Worm (Caenorhabditis elegans) whole organism, L1 larva: ENCODE data around the gene F42F12.11.

ENCODE experiments used
- C16A3.4 ChIP-seq: fragments of 150-350 bp; optimal IDR thresholded peaks from 2 replicates; lab custom pipeline; 2014; ENCODE audit warnings: missing biosample characterization, missing genetic modification characterization
- Y116A8C.19 ChIP-seq: sonication (generic microtip); optimal IDR thresholded peaks from 2 replicates; lab custom pipeline; 2016; ENCODE audit warnings: missing compliant biosample characterization, missing genetic modification characterization, borderline replicate concordance
- aha-1 ChIP-seq: fragments of 150-350 bp; optimal IDR thresholded peaks from 2 replicates; lab custom pipeline; 2014; ENCODE audit warnings: missing biosample characterization, missing genetic modification characterization
- ama-1 ChIP-seq: fragments of 150-350 bp; optimal IDR thresholded peaks from 2 replicates; lab custom pipeline; 2014
- ceh-63 ChIP-seq: fragments of 200-800 bp; sonication (Bioruptor generic); optimal IDR thresholded peaks from 2 replicates; lab custom pipeline; 2018; ENCODE audit warnings: mild to moderate bottlenecking, missing genetic modification characterization, missing compliant biosample characterization
- ceh-82 ChIP-seq, 3 experiments: fragments of 150-350 bp in 1 of 3; sonication (generic microtip) in 2 of 3; optimal IDR thresholded peaks; 2 replicates each; lab custom pipeline; 2014 to 2017; ENCODE audit warnings: missing biosample characterization in 3 of 3, missing genetic modification characterization in 3 of 3
- ceh-88 ChIP-seq: fragments of 200-800 bp; sonication (Bioruptor generic); IDR thresholded peaks from 2 replicates; pipeline ENCODE4 v1.3.6; 2022; ENCODE audit warnings: missing genetic modification characterization, missing compliant biosample characterization
- ceh-90 ChIP-seq: sonication (generic microtip); optimal IDR thresholded peaks from 2 replicates; lab custom pipeline; 2016; ENCODE audit warnings: missing genetic modification characterization, missing compliant biosample characterization
- dpl-1 ChIP-seq, 3 experiments: fragments of 150-350 bp in 2 of 3; sonication (generic microtip) in 1 of 3; optimal IDR thresholded peaks; 2 replicates each; lab custom pipeline; 2014 to 2017; ENCODE audit warnings: missing biosample characterization in 3 of 3, missing genetic modification characterization in 3 of 3, missing genetic modification reagents in 3 of 3
- dsc-1 ChIP-seq: sonication (generic microtip); optimal IDR thresholded peaks from 2 replicates; lab custom pipeline; 2016; ENCODE audit warnings: mild to moderate bottlenecking, missing genetic modification characterization, missing compliant biosample characterization
- efl-3 ChIP-seq: fragments of 200-800 bp; sonication (Bioruptor generic); optimal IDR thresholded peaks from 2 replicates; lab custom pipeline; 2018; ENCODE audit warnings: mild to moderate bottlenecking, missing genetic modification characterization, missing compliant biosample characterization
- egl-13 ChIP-seq: sonication (generic microtip); optimal IDR thresholded peaks from 2 replicates; lab custom pipeline; 2016; ENCODE audit warnings: missing genotype, missing genetic modification reagents, missing genetic modification characterization, missing compliant biosample characterization
- egl-27 ChIP-seq, 2 experiments: fragments of 150-350 bp in 1 of 2; sonication (generic microtip); optimal IDR thresholded peaks; 3 replicates each; lab custom pipeline; 2017 to 2018; ENCODE audit warnings: missing biosample characterization in 2 of 2, missing genetic modification characterization in 2 of 2, missing genetic modification reagents in 2 of 2
- elt-2 ChIP-seq: sonication (generic microtip); optimal IDR thresholded peaks from 2 replicates; lab custom pipeline; 2016; ENCODE audit warnings: missing genetic modification characterization, mild to moderate bottlenecking, inconsistent platforms, missing compliant biosample characterization, missing genetic modification reagents
- elt-3 ChIP-seq, 6 experiments: fragments of 150-350 bp in 1 of 6; sonication (generic microtip); optimal IDR thresholded peaks; 2 replicates each; lab custom pipeline; 2017 to 2018; ENCODE audit warnings: missing biosample characterization in 6 of 6, missing genetic modification characterization in 6 of 6, inconsistent platforms in 1 of 6
- fkh-10 ChIP-seq: sonication (generic microtip); optimal IDR thresholded peaks from 2 replicates; lab custom pipeline; 2017; ENCODE audit warnings: missing biosample characterization, missing genetic modification reagents, missing genetic modification characterization
- fkh-4 ChIP-seq: sonication (generic microtip); optimal IDR thresholded peaks from 2 replicates; lab custom pipeline; 2016; ENCODE audit warnings: missing compliant biosample characterization, missing genetic modification characterization, borderline replicate concordance
- fkh-8 ChIP-seq: sonication (generic microtip); optimal IDR thresholded peaks from 2 replicates; lab custom pipeline; 2016; ENCODE audit warnings: mild to moderate bottlenecking, missing genetic modification characterization, missing compliant biosample characterization
- fos-1 ChIP-seq: fragments of 150-350 bp; optimal IDR thresholded peaks from 2 replicates; lab custom pipeline; 2014; ENCODE audit warnings: missing biosample characterization, missing genetic modification characterization
- grh-1 ChIP-seq: fragments of 200-800 bp; sonication (Bioruptor generic); IDR thresholded peaks from 2 replicates; pipeline ENCODE4 v1.3.6; 2022; ENCODE audit warnings: missing genetic modification reagents, missing genetic modification characterization, missing compliant biosample characterization
- hlh-17 ChIP-seq: fragments of 200-800 bp; sonication (Bioruptor generic); optimal IDR thresholded peaks from 2 replicates; lab custom pipeline; 2018; ENCODE audit warnings: missing genetic modification characterization, mild to moderate bottlenecking, missing compliant biosample characterization, moderate library complexity, borderline replicate concordance
- hpl-2 ChIP-seq: fragments of 150-350 bp; optimal IDR thresholded peaks from 2 replicates; lab custom pipeline; 2014; ENCODE audit warnings: missing biosample characterization, missing genetic modification reagents, missing genetic modification characterization
- jun-1 ChIP-seq: fragments of 150-350 bp; optimal IDR thresholded peaks from 2 replicates; lab custom pipeline; 2014; ENCODE audit warnings: missing biosample characterization, missing genetic modification reagents, missing genetic modification characterization
- lin-35 ChIP-seq, 2 experiments: fragments of 150-350 bp; optimal IDR thresholded peaks; 2 replicates each; lab custom pipeline; 2014; ENCODE audit warnings: missing biosample characterization in 2 of 2, missing genetic modification characterization in 2 of 2, missing genetic modification reagents in 2 of 2
- lin-39 ChIP-seq: fragments of 150-350 bp; optimal IDR thresholded peaks from 2 replicates; lab custom pipeline; 2014; ENCODE audit warnings: missing biosample characterization, missing genetic modification reagents, missing genetic modification characterization
- lir-3 ChIP-seq: sonication (generic microtip); optimal IDR thresholded peaks from 2 replicates; lab custom pipeline; 2016; ENCODE audit warnings: mild to moderate bottlenecking, missing genetic modification characterization, moderate library complexity, missing compliant biosample characterization; ENCODE audit not compliant: poor library complexity
- lsy-2 ChIP-seq, 2 experiments: fragments of 150-350 bp; optimal IDR thresholded peaks; 2 replicates each; lab custom pipeline; 2014; ENCODE audit warnings: missing biosample characterization in 2 of 2, missing genetic modification characterization in 2 of 2
- mef-2 ChIP-seq: fragments of 150-350 bp; optimal IDR thresholded peaks from 2 replicates; lab custom pipeline; 2014; ENCODE audit warnings: missing biosample characterization, missing genetic modification characterization
- nhr-20 ChIP-seq: sonication (generic microtip); optimal IDR thresholded peaks from 2 replicates; lab custom pipeline; 2016; ENCODE audit warnings: mild to moderate bottlenecking, missing genetic modification characterization, missing compliant biosample characterization
- nhr-237 ChIP-seq: fragments of 150-350 bp; optimal IDR thresholded peaks from 2 replicates; lab custom pipeline; 2014; ENCODE audit warnings: missing biosample characterization, missing genetic modification characterization
- nhr-71 ChIP-seq: sonication (generic microtip); optimal IDR thresholded peaks from 2 replicates; lab custom pipeline; 2016; ENCODE audit warnings: mild to moderate bottlenecking, missing genetic modification characterization, moderate library complexity, missing compliant biosample characterization
- nhr-85 ChIP-seq: sonication (generic microtip); peaks from one replicate; lab custom pipeline; 2016; ENCODE audit warnings: missing genetic modification characterization, inconsistent platforms, missing compliant biosample characterization
- rnt-1 ChIP-seq: sonication (generic microtip); optimal IDR thresholded peaks from 2 replicates; lab custom pipeline; 2016; ENCODE audit warnings: mild to moderate bottlenecking, missing genetic modification characterization, moderate library complexity, missing compliant biosample characterization
- snpc-4 ChIP-seq: fragments of 150-350 bp; optimal IDR thresholded peaks from 2 replicates; lab custom pipeline; 2014; ENCODE audit warnings: missing biosample characterization, missing genetic modification characterization
- snu-23 ChIP-seq: sonication (generic microtip); optimal IDR thresholded peaks from 2 replicates; lab custom pipeline; 2016; ENCODE audit warnings: missing genetic modification characterization, missing compliant biosample characterization
- sox-4 ChIP-seq: sonication (generic microtip); optimal IDR thresholded peaks from 2 replicates; lab custom pipeline; 2016; ENCODE audit warnings: missing genetic modification characterization, missing compliant biosample characterization
- sptf-1 ChIP-seq: fragments of 150-350 bp; optimal IDR thresholded peaks from 2 replicates; lab custom pipeline; 2014; ENCODE audit warnings: missing biosample characterization, missing genetic modification characterization
- sup-37 ChIP-seq: fragments of 200-800 bp; sonication (Bioruptor generic); optimal IDR thresholded peaks from 2 replicates; lab custom pipeline; 2018; ENCODE audit warnings: mild to moderate bottlenecking, missing genetic modification characterization, missing compliant biosample characterization
- unc-130 ChIP-seq: fragments of 150-350 bp; optimal IDR thresholded peaks from 2 replicates; lab custom pipeline; 2017; ENCODE audit warnings: missing biosample characterization, missing genetic modification characterization, inconsistent platforms
- unc-30 ChIP-seq: sonication (generic microtip); optimal IDR thresholded peaks from 2 replicates; lab custom pipeline; 2017; ENCODE audit warnings: missing biosample characterization, missing genetic modification characterization
- unc-86 ChIP-seq: sonication (generic microtip); optimal IDR thresholded peaks from 2 replicates; lab custom pipeline; 2016; ENCODE audit warnings: missing genetic modification characterization, missing compliant biosample characterization
- unc-98 ChIP-seq: fragments of 200-800 bp; sonication (Bioruptor generic); IDR thresholded peaks from 2 replicates; pipeline ENCODE4 v1.3.6; 2022; ENCODE audit warnings: missing genetic modification characterization, missing compliant biosample characterization
- vab-15 ChIP-seq: sonication (generic microtip); optimal IDR thresholded peaks from 2 replicates; lab custom pipeline; 2017; ENCODE audit warnings: missing genotype, mild to moderate bottlenecking, missing genetic modification characterization, missing compliant biosample characterization
- zip-4 ChIP-seq: fragments of 200-800 bp; sonication (Bioruptor generic); optimal IDR thresholded peaks from 2 replicates; lab custom pipeline; 2018; ENCODE audit warnings: mild to moderate bottlenecking, missing genetic modification characterization, moderate library complexity, missing compliant biosample characterization
- ztf-4 ChIP-seq: fragments of 150-350 bp; optimal IDR thresholded peaks from 2 replicates; lab custom pipeline; 2014; ENCODE audit warnings: missing biosample characterization, missing genetic modification characterization

F42F12.11 gene

DNA sequence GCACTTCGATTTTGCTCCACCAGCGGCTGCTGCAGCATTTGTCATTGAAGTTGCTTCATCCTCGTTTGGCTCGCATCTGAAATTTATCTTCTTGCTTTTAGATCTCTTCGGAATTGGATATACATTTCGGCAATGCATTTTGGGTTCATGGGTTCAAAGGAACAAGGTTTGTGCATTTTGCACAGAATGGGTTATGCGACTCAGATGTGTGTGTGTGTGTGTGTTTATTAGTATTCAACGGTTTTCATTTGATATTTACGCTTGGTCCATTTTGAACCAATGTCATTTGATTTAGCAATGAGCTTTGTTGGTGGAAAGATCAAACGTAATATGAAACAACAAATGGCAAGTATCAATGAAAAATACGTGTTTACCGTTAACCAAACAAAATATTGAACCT is 29.0 kb downstream of the F42F12.11 start:
- TF ChIP-seq hpl-2 (GFP tag; lab: Kevin White, UChicago) (no peak), jun-1 (tag; lab: Kevin White, UChicago) (no peak), unc-30 (tag; lab: Kevin White, UChicago) (no peak), lin-39 (no peak), lsy-2 (tag; optimal IDR thresholded peaks at IDR 0.05; lab: Kevin White, UChicago) (no peak), sup-37 (GFP tag; lab: Kevin White, UChicago) (no peak), ceh-88 (GFP tag; lab: Robert Waterston, UW) (no peak), sptf-1 (tag; lab: Kevin White, UChicago) (no peak), ceh-82 (tag; optimal IDR thresholded peaks at IDR 0.05; lab: Kevin White, UChicago) (no peak), elt-3 (tag; optimal IDR thresholded peaks at IDR 0.05; lab: Kevin White, UChicago) (no peak), fos-1 (tag; lab: Kevin White, UChicago) (no peak), egl-13 (tag; lab: Kevin White, UChicago) (no peak), egl-27 (tag; optimal IDR thresholded peaks at IDR 0.05; lab: Kevin White, UChicago) (no peak), ceh-90 (tag; lab: Kevin White, UChicago) (no peak), aha-1 (no peak)

DNA sequence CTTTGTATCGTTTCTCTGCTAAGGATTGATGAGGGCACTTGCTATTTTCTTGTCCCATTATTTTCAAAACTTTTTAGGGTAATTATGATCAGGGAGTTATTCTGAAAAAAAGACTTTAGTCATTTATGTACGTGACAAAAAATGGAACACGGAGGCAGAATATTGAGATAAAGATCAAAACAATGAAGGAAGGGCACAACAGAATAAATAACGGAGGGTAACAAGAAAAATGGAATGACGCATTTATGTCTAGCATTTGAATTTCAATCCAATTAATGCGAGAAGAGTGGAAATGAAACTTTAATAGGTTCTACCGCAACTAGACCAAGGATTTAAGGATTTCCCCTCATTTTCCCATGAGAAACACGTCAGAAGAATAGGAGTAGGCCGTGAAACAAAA is 31.5 kb downstream of the F42F12.11 start, which contains the start of gene glb-13:
Gene glb-13 (minus strand): TSS at position 101 of the 400 bp plus-strand sequence.
- TF ChIP-seq nhr-85 (tag; lab: Kevin White, UChicago): no peak
- TF ChIP-seq egl-27 (tag; optimal IDR thresholded peaks at IDR 0.05; lab: Kevin White, UChicago): no peak
- no peak for TF ChIP-seq ceh-82 (tag; optimal IDR thresholded peaks at IDR 0.05; lab: Kevin White, UChicago)
- no peak for TF ChIP-seq ama-1 (lab: Kevin White, UChicago)
- TF ChIP-seq unc-98 (GFP tag; lab: Robert Waterston, UW): no peak
- no peak for TF ChIP-seq lin-35 (GFP tag; optimal IDR thresholded peaks at IDR 0.05; lab: Kevin White, UChicago)
- no peak for TF ChIP-seq lsy-2 (tag; optimal IDR thresholded peaks at IDR 0.05; lab: Kevin White, UChicago)
- no peak for TF ChIP-seq fkh-10 (GFP tag; lab: Kevin White, UChicago)
- TF ChIP-seq elt-3 (tag; optimal IDR thresholded peaks at IDR 0.05; lab: Kevin White, UChicago): no peak
- TF ChIP-seq fos-1 (tag; lab: Kevin White, UChicago): no peak
- TF ChIP-seq ztf-4: no peak
- no peak for TF ChIP-seq lir-3 (tag; lab: Kevin White, UChicago)
- TF ChIP-seq fkh-4 (tag; lab: Kevin White, UChicago): no peak
- TF ChIP-seq efl-3 (GFP tag; lab: Kevin White, UChicago): no peak
- no peak for TF ChIP-seq snpc-4
- TF ChIP-seq dpl-1 (GFP tag; optimal IDR thresholded peaks at IDR 0.05; lab: Kevin White, UChicago): no peak
- TF ChIP-seq snu-23 (GFP tag; lab: Kevin White, UChicago): no peak
- no peak for TF ChIP-seq mef-2 (tag; lab: Kevin White, UChicago)
- no peak for TF ChIP-seq sox-4 (tag; lab: Kevin White, UChicago)

DNA sequence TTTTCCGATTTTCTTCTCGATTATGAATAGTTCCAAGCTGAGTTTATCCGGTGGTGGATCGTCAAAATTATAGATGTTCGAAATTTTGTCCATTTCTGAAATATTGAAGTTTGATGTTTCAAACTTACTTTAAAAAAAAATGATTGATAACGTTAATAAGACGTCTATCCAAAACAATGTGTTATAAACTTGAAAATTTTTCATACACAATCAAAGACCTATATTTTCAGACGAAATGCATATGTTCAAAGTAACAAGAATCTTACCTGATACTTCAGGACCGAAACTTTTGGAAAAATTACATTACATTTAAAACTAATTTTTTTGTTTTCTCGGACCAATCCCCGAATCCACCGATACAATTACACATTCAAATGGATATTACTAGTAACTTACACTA is 44.6 kb downstream of the F42F12.11 start, which contains the start of gene nekl-3:
Gene nekl-3 (minus strand): TSS at position 101 of the 400 bp plus-strand sequence.
- TF ChIP-seq zip-4 (GFP tag; lab: Kevin White, UChicago): no peak

DNA sequence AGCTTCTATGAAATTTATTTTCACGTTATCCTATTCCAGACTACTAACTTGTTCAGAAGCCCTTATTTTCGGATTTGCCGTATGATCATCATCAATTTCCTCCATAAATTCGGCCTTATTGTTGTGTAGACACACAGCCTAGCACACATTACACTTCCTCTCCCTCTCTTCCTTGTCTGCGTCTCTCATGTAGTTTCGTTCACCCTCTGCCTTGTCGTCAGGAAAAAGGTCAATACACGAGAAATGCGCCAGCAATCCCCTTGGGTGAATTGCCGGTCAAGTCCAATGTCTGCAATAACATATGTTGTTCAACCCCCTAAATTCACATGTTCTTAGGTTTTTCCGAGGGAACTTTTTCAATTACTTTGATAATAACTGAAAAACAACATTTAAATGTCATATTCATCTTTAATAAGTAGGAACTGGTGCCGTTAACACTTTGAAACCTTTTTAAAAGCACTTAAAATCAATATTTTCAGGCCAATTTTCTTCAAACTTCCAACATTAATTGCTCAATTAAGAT is 47.0 kb downstream of the F42F12.11 start, which contains the start of gene F17E5.2:
Gene F17E5.2 (plus strand): TSS at position 473 of the 523 bp plus-strand sequence.
- TF ChIP-seq aha-1: peak; percentile 72
- peak; percentile 93 for TF ChIP-seq unc-130
- peak in 1 of 2 experiments; percentile 65 for TF ChIP-seq egl-27 (tag; optimal IDR thresholded peaks at IDR 0.05; lab: Kevin White, UChicago)
- TF ChIP-seq nhr-20: peak; percentile 97
- TF ChIP-seq grh-1 (GFP tag; lab: Robert Waterston, UW): peak; percentile 86
- TF ChIP-seq nhr-237 (tag; lab: Kevin White, UChicago): peak; percentile 87
- TF ChIP-seq C16A3.4 (tag; lab: Kevin White, UChicago): peak; percentile 98
- TF ChIP-seq ceh-63 (GFP tag; lab: Kevin White, UChicago): no peak
- TF ChIP-seq rnt-1 (tag; lab: Kevin White, UChicago): peak; percentile 96
- peak; percentile 70 for TF ChIP-seq elt-2 (tag; lab: Kevin White, UChicago)
- TF ChIP-seq ceh-82 (tag; optimal IDR thresholded peaks at IDR 0.05; lab: Kevin White, UChicago): peak; percentile 86 to 94 (median 92)
- TF ChIP-seq dsc-1 (tag; lab: Kevin White, UChicago): peak; percentile 97
- TF ChIP-seq Y116A8C.19: peak; percentile 9
- TF ChIP-seq hlh-17: no peak
- no peak for TF ChIP-seq fkh-4 (tag; lab: Kevin White, UChicago)
- TF ChIP-seq vab-15 (tag; lab: Kevin White, UChicago): peak; percentile 78
- peak; percentile 93 for TF ChIP-seq fkh-8 (tag; lab: Kevin White, UChicago)
- TF ChIP-seq nhr-71: peak; percentile 97
- TF ChIP-seq unc-30 (tag; lab: Kevin White, UChicago): no peak
- peak; percentile 90 for TF ChIP-seq unc-86 (tag; lab: Kevin White, UChicago)
